Worm (Caenorhabditis elegans): ENCODE results near the gene abf-3.

The abf-3 gene

ce11 chrV:15826110-15826509 lies 8.5 kb upstream of the abf-3 start, which contains the start of gene srbc-51:
TSS of gene srbc-51 (plus strand) at chrV:15826410.
- no peak for TF ChIP-seq F10B5.3 (tag; optimal IDR thresholded peaks at IDR 0.05)
- TF ChIP-seq dmd-6 (GFP tag; IDR thresholded peaks at IDR 0.05) = no peak
- no peak for TF ChIP-seq mxl-3 (GFP tag; optimal IDR thresholded peaks at IDR 0.05)
- no peak for TF ChIP-seq F26F4.8 (GFP tag; conservative IDR thresholded peaks at IDR 0.05)
- TF ChIP-seq aha-1 (tag) = peak; percentile 59
- TF ChIP-seq zfp-2 (tag; optimal IDR thresholded peaks at IDR 0.05) = no peak

- TF ChIP-seq nhr-76 (tag; optimal IDR thresholded peaks at IDR 0.05) (no peak), set-16 (GFP tag; IDR thresholded peaks at IDR 0.05) (no peak), egl-27 (tag; optimal IDR thresholded peaks at IDR 0.05) (no peak), Y5F2A.4 (GFP tag; optimal IDR thresholded peaks at IDR 0.05) (no peak), F37D6.2 (tag; optimal IDR thresholded peaks at IDR 0.05) (no peak), ceh-20 (GFP tag; IDR thresholded peaks at IDR 0.05) (no peak), Y75B8A.6 (GFP tag; IDR thresholded peaks at IDR 0.05) (no peak), aly-2 (tag; optimal IDR thresholded peaks at IDR 0.05) (no peak), lin-13 (GFP tag; optimal IDR thresholded peaks at IDR 0.05) (no peak), F26F4.8 (GFP tag; conservative IDR thresholded peaks at IDR 0.05) (no peak), madf-9 (GFP tag; conservative IDR thresholded peaks at IDR 0.05) (no peak)
These were observed 7.2 kb upstream of the abf-3 start, which contains the start of gene srbc-50 for ce11 chrV:15824866-15825265. TSS of gene srbc-50 (minus strand) at chrV:15824966.

DNA sequence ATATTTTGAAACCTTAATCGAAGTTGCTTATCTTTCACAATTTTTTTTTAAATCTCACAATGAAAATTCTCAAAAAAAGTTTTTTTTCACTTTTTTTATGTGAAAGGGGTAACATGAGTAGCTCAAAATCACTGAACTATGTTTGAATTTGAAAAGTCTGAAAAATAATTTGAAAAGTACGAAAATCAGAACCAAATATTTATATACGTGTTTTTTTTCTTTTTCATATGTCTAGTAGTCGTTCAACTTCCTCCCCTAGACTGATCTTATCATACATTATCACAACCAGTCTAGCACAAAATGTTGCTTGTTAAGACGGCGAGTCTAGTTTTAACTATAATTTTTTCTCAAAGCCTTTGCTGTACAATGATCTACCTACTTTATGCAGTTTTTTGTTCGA lies 3.8 kb upstream of the abf-3 start, which contains the start of gene srbc-49:
TSS of gene srbc-49 (plus strand) at position 301 of the 400 bp plus-strand sequence.
- TF ChIP-seq cey-2 (tag; optimal IDR thresholded peaks at IDR 0.05; ENCODE audit: borderline replicate concordance, insufficient read depth) = no peak
- no peak for TF ChIP-seq tra-1 (GFP tag; IDR thresholded peaks at IDR 0.05)
- TF ChIP-seq ztf-11 (tag; optimal IDR thresholded peaks at IDR 0.05) = no peak
- TF ChIP-seq Y48G9A.11 (GFP tag; IDR thresholded peaks at IDR 0.05) = no peak
- no peak for TF ChIP-seq nhr-76 (tag; optimal IDR thresholded peaks at IDR 0.05)
- no peak for TF ChIP-seq snpc-4 (tag; optimal IDR thresholded peaks at IDR 0.05)
- TF ChIP-seq ztf-7 (tag; optimal IDR thresholded peaks at IDR 0.05) = no peak

DNA sequence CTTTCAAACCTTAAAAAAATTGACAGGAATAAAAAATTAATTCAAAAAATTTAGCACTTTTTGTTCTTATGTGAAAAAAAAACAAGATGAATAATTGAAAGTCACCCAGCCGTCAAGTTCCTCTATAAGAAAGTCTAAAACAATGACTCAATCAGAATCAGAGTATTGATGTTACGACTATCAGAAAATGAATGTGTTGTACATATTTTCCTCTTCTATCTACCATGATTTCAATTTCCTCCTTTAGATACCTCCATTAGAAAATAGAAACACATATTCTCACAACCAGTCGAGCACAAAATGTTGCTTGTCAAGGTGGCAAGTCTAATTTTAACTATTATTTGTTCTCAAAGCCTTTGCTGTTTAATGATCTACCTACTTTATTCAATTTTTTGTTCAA lies 2.3 kb upstream of the abf-3 start, which contains the start of gene srbc-48:
TSS of gene srbc-48 (plus strand) at position 301 of the 400 bp plus-strand sequence.
- no peak for TF ChIP-seq unc-130 (GFP tag; optimal IDR thresholded peaks at IDR 0.05)
- peak; percentile 36 for TF ChIP-seq aha-1 (tag)

- TF ChIP-seq nhr-76 (tag; optimal IDR thresholded peaks at IDR 0.05) (no peak), zip-2 (tag; optimal IDR thresholded peaks at IDR 0.05) (peak; percentile 71), hlh-11 (tag; optimal IDR thresholded peaks at IDR 0.05) (no peak), T20F7.1 (GFP tag; optimal IDR thresholded peaks at IDR 0.05) (no peak), lsy-2 (tag; optimal IDR thresholded peaks at IDR 0.05) (no peak), ceh-62 (tag; optimal IDR thresholded peaks at IDR 0.05) (no peak), dve-1 (tag; optimal IDR thresholded peaks at IDR 0.05; ENCODE audit: insufficient read depth) (no peak), D1046.2 (GFP tag; IDR thresholded peaks at IDR 0.05) (no peak), Y105C5A.15 (GFP tag; IDR thresholded peaks at IDR 0.05) (no peak), nhr-28 (tag; optimal IDR thresholded peaks at IDR 0.05) (peak; percentile 43), aha-1 (tag) (peak; percentile 32), Y75B8A.6 (GFP tag; IDR thresholded peaks at IDR 0.05) (no peak), Y48G9A.11 (GFP tag; IDR thresholded peaks at IDR 0.05) (no peak), attf-4 (tag; optimal IDR thresholded peaks at IDR 0.05) (no peak), hlh-30 (tag; optimal IDR thresholded peaks at IDR 0.05; ENCODE audit: insufficient read depth) (peak; percentile 24), unc-130 (GFP tag; optimal IDR thresholded peaks at IDR 0.05) (no peak), nhr-77 (tag; optimal IDR thresholded peaks at IDR 0.05) (no peak), mxl-3 (GFP tag; optimal IDR thresholded peaks at IDR 0.05) (peak; percentile 31), nhr-42 (GFP tag; IDR thresholded peaks at IDR 0.05) (no peak), lir-3 (tag; optimal IDR thresholded peaks at IDR 0.05) (no peak), daf-12 (tag; optimal IDR thresholded peaks at IDR 0.05) (no peak), zfp-2 (tag; optimal IDR thresholded peaks at IDR 0.05) (no peak), nhr-48 (tag; optimal IDR thresholded peaks at IDR 0.05) (no peak), F26F4.8 (GFP tag; conservative IDR thresholded peaks at IDR 0.05) (no peak), unc-62 (GFP tag; optimal IDR thresholded peaks at IDR 0.05 in 1 of 2) (no peak), unc-62 (tag; optimal IDR thresholded peaks at IDR 0.05) (no peak), cey-2 (tag; optimal IDR thresholded peaks at IDR 0.05; ENCODE audit: borderline replicate concordance, insufficient read depth) (no peak), ces-1 (GFP tag; optimal IDR thresholded peaks at IDR 0.05) (no peak), snpc-4 (tag; optimal IDR thresholded peaks at IDR 0.05) (no peak), F37D6.2 (tag; optimal IDR thresholded peaks at IDR 0.05) (no peak), lin-38 (GFP tag; IDR thresholded peaks at IDR 0.05) (no peak), egl-27 (tag; optimal IDR thresholded peaks at IDR 0.05) (no peak)
These were observed 1.6 kb downstream of the abf-3 start, which contains the start of the genes fbxa-69 and F54B8.4 for ce11 chrV:15815962-15816432. TSS of gene fbxa-69 (minus strand) at chrV:15815971. TSS of gene F54B8.4 (plus strand) at chrV:15816382.

Data from whole organism, L4 larva.